Fruit fly (Drosophila melanogaster): ENCODE results near the gene GMF.
A peak's percentile ranks its signal among the peaks of the same experiment; 100 is the strongest.

Gene GMF

DNA sequence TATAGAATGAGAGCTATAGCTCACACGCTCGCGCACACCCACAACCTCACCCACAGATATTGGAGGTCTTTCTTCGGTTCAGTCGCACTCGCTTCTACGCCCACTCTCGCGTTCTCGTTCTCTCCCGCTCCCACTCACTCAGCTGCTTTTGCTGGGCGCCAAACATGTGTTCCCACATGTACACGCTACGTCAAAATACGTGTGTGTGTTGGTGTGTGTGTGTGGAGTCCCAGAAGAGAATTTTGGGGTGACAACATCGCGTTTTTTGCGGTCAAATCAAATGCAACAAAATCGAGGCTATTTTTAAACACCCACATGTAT lies 31.3 kb downstream of the GMF start (continued):
- TF ChIP-seq HLH3B (GFP tag; IDR thresholded peaks at IDR 0.05) (no peak), cad (GFP tag; optimal IDR thresholded peaks at IDR 0.05) (no peak), Dbx (GFP tag; IDR thresholded peaks at IDR 0.05) (no peak), peb (GFP tag; IDR thresholded peaks at IDR 0.05) (no peak), inv (GFP tag; IDR thresholded peaks at IDR 0.05; ENCODE audit: partially characterized antibody) (no peak), CG11456 (GFP tag; IDR thresholded peaks at IDR 0.05) (no peak), CG16863 (GFP tag; optimal IDR thresholded peaks at IDR 0.05) (no peak), crp (GFP tag; optimal IDR thresholded peaks at IDR 0.05) (peak; percentile 23 to 88), Scr (GFP tag; IDR thresholded peaks at IDR 0.05; ENCODE audit: partially characterized antibody) (no peak), lmd (GFP tag; IDR thresholded peaks at IDR 0.05) (no peak), CG8944 (GFP tag; optimal IDR thresholded peaks at IDR 0.05) (no peak), E2f2 (GFP tag; IDR thresholded peaks at IDR 0.05) (no peak), CG12299 (tag; optimal IDR thresholded peaks at IDR 0.05) (no peak), abd-A (tag; optimal IDR thresholded peaks at IDR 0.05) (peak; percentile 77), CG4282 (GFP tag; optimal IDR thresholded peaks at IDR 0.05) (no peak), CG4820 (GFP tag; optimal IDR thresholded peaks at IDR 0.05) (no peak), CG17829 (tag; optimal IDR thresholded peaks at IDR 0.05) (no peak), pita (GFP tag; optimal IDR thresholded peaks at IDR 0.05) (no peak), tna (GFP tag; IDR thresholded peaks at IDR 0.05; ENCODE audit: partially characterized antibody) (no peak), CG14667 (GFP tag; IDR thresholded peaks at IDR 0.05) (no peak), CG15269 (tag; optimal IDR thresholded peaks at IDR 0.05) (no peak), GATAe (GFP tag; conservative IDR thresholded peaks at IDR 0.05) (no peak), esg (GFP tag; conservative IDR thresholded peaks at IDR 0.05) (no peak), Gug (GFP tag; IDR thresholded peaks at IDR 0.05) (no peak), Ets65A (GFP tag) (no peak), CG7987 (GFP tag; optimal IDR thresholded peaks at IDR 0.05) (peak; percentile 81), CG9437 (GFP tag; optimal IDR thresholded peaks at IDR 0.05) (no peak), CG2129 (GFP tag; IDR thresholded peaks at IDR 0.05; ENCODE audit: partially characterized antibody) (no peak), disco-r (GFP tag; optimal IDR thresholded peaks at IDR 0.05) (no peak), chif (GFP tag; optimal IDR thresholded peaks at IDR 0.05) (no peak), caup (GFP tag; optimal IDR thresholded peaks at IDR 0.05; ENCODE audit: severe bottlenecking) (no peak), kni (GFP tag; optimal IDR thresholded peaks at IDR 0.05) (peak; percentile 48), CG31365 (tag; optimal IDR thresholded peaks at IDR 0.05) (no peak), Pdp1 (GFP tag; optimal IDR thresholded peaks at IDR 0.05) (peak in 1 of 2 experiments; percentile 17), CG17359 (tag; optimal IDR thresholded peaks at IDR 0.05) (no peak), jigr1 (GFP tag; IDR thresholded peaks at IDR 0.05) (no peak), nerfin-1 (tag; optimal IDR thresholded peaks at IDR 0.05) (no peak), CG1832 (GFP tag; optimal IDR thresholded peaks at IDR 0.05) (peak; percentile 89), CG10431 (GFP tag; optimal IDR thresholded peaks at IDR 0.05) (no peak), Myb (GFP tag; optimal IDR thresholded peaks at IDR 0.05) (no peak), Deaf1 (tag; optimal IDR thresholded peaks at IDR 0.05) (peak; percentile 4), Dip3 (GFP tag; optimal IDR thresholded peaks at IDR 0.05) (no peak), CG1233 (GFP tag; optimal IDR thresholded peaks at IDR 0.05) (no peak), btn (GFP tag; optimal IDR thresholded peaks at IDR 0.05) (no peak), tll (GFP tag; optimal IDR thresholded peaks at IDR 0.05) (no peak), CG18011 (GFP tag; optimal IDR thresholded peaks at IDR 0.05) (no peak), zfh1 (GFP tag; IDR thresholded peaks at IDR 0.05) (no peak), Tbp (GFP tag; optimal IDR thresholded peaks at IDR 0.05) (no peak), Mrtf (GFP tag; IDR thresholded peaks at IDR 0.05) (no peak), da (GFP tag; optimal IDR thresholded peaks at IDR 0.05) (peak; percentile 55), Gsc (GFP tag; IDR thresholded peaks at IDR 0.05) (no peak), CG6689 (GFP tag; IDR thresholded peaks at IDR 0.05) (no peak)

Measured in whole organism, embryonic.